Fruit fly (Drosophila melanogaster) whole organism, embryonic: Measurements from ENCODE around the gene CG13928.
A peak's percentile ranks its signal among the peaks of the same experiment; 100 is the strongest.

Experiments used
- B-H2 ChIP-seq: fragments of 200-800 bp; sonication (Bioruptor generic); optimal IDR thresholded peaks from 2 replicates; lab custom pipeline; 2018; ENCODE audit warnings: missing biosample characterization, mild to moderate bottlenecking, missing genetic modification characterization
- Bdp1 ChIP-seq: fragments of 200-800 bp; sonication (Bioruptor generic); optimal IDR thresholded peaks from 3 replicates; lab custom pipeline; 2016; ENCODE audit warnings: missing biosample characterization, missing genetic modification characterization
- CG13424 ChIP-seq: fragments of 200-800 bp; sonication (Bioruptor generic); optimal IDR thresholded peaks from 2 replicates; lab custom pipeline; 2019; ENCODE audit warnings: missing biosample characterization, mild to moderate bottlenecking, missing genetic modification characterization, moderate library complexity
- CG14441 ChIP-seq: fragments of 200-800 bp; sonication (Bioruptor generic); IDR thresholded peaks from 2 replicates; pipeline ENCODE4 v1.3.6; 2022; ENCODE audit warnings: missing biosample characterization, missing genetic modification characterization
- CG15269 ChIP-seq: fragments of 200-800 bp; sonication (Bioruptor generic); optimal IDR thresholded peaks from 2 replicates; lab custom pipeline; 2018; ENCODE audit warnings: missing biosample characterization, mild to moderate bottlenecking, missing genetic modification characterization, moderate library complexity
- CG1529 ChIP-seq: fragments of 200-800 bp; sonication (Bioruptor generic); optimal IDR thresholded peaks from 3 replicates; lab custom pipeline; 2018; ENCODE audit warnings: missing biosample characterization, missing genetic modification characterization
- CG16815 ChIP-seq: fragments of 200-800 bp; sonication (Bioruptor generic); optimal IDR thresholded peaks from 3 replicates; lab custom pipeline; 2017; ENCODE audit warnings: missing biosample characterization, mild to moderate bottlenecking, missing genetic modification characterization
- CG17186 ChIP-seq: fragments of 200-800 bp; sonication (Bioruptor generic); optimal IDR thresholded peaks from 3 replicates; lab custom pipeline; 2017; ENCODE audit warnings: missing biosample characterization, missing genetic modification reagents, missing genetic modification characterization
- CG17385 ChIP-seq: fragments of 200-800 bp; sonication (Bioruptor generic); optimal IDR thresholded peaks from 3 replicates; lab custom pipeline; 2018; ENCODE audit warnings: missing biosample characterization, mild to moderate bottlenecking, missing genetic modification characterization
- CG17568 ChIP-seq: fragments of 200-800 bp; sonication (Bioruptor generic); optimal IDR thresholded peaks from 2 replicates; lab custom pipeline; 2018; ENCODE audit warnings: missing biosample characterization, mild to moderate bottlenecking, missing genetic modification characterization, moderate library complexity
- CG17802 ChIP-seq: fragments of 200-800 bp; sonication (Bioruptor generic); optimal IDR thresholded peaks from 2 replicates; lab custom pipeline; 2018; ENCODE audit warnings: missing biosample characterization, mild to moderate bottlenecking, missing genetic modification characterization, moderate library complexity
- CG2712 ChIP-seq: fragments of 200-800 bp; optimal IDR thresholded peaks from 3 replicates; lab custom pipeline; 2019; ENCODE audit warnings: missing biosample characterization, mild to moderate bottlenecking, missing genetic modification characterization, moderate library complexity
- CG3065 ChIP-seq: fragments of 200-800 bp; sonication (Bioruptor generic); optimal IDR thresholded peaks from 2 replicates; lab custom pipeline; 2016; ENCODE audit warnings: missing biosample characterization, missing genetic modification characterization
- CG31365 ChIP-seq: fragments of 200-800 bp; sonication (Bioruptor generic); optimal IDR thresholded peaks from 2 replicates; lab custom pipeline; 2018; ENCODE audit warnings: missing biosample characterization, mild to moderate bottlenecking, missing genetic modification characterization
- CG3163 ChIP-seq: fragments of 200-800 bp; sonication (Bioruptor generic); optimal IDR thresholded peaks from 3 replicates; lab custom pipeline; 2016; ENCODE audit warnings: missing biosample characterization, missing genetic modification characterization
- CG4282 ChIP-seq: fragments of 200-800 bp; sonication (Bioruptor generic); optimal IDR thresholded peaks from 2 replicates; lab custom pipeline; 2016; ENCODE audit warnings: missing biosample characterization, missing genetic modification characterization
- CG43689 ChIP-seq: fragments of 200-800 bp; sonication (Bioruptor generic); IDR thresholded peaks from 2 replicates; pipeline ENCODE4 v1.3.6; 2022; ENCODE audit warnings: missing biosample characterization, missing genetic modification characterization
- CG6791 ChIP-seq: fragments of 200-800 bp; sonication (Bioruptor generic); IDR thresholded peaks from 3 replicates; pipeline ENCODE4 v1.3.6; 2022; ENCODE audit warnings: missing biosample characterization, missing genetic modification characterization; ENCODE audit not compliant: partially characterized antibody
- CG7839 ChIP-seq: fragments of 200-800 bp; sonication (Bioruptor generic); optimal IDR thresholded peaks from 3 replicates; lab custom pipeline; 2018; ENCODE audit warnings: missing biosample characterization, mild to moderate bottlenecking, missing genetic modification characterization, moderate library complexity
- CG8290 ChIP-seq, 3 experiments: fragments of 200-800 bp; sonication (Bioruptor generic); optimal IDR thresholded peaks; 2 replicates each; lab custom pipeline; 2016 to 2019; ENCODE audit warnings: missing biosample characterization in 3 of 3, missing genetic modification characterization in 3 of 3, mild to moderate bottlenecking in 2 of 3, moderate library complexity in 1 of 3
- CG8944 ChIP-seq: fragments of 200-800 bp; sonication (Bioruptor generic); optimal IDR thresholded peaks from 3 replicates; lab custom pipeline; 2016; ENCODE audit warnings: missing biosample characterization, missing genetic modification characterization
- CG9727 ChIP-seq: fragments of 200-800 bp; sonication (Bioruptor generic); optimal IDR thresholded peaks from 3 replicates; lab custom pipeline; 2017; ENCODE audit warnings: missing biosample characterization, mild to moderate bottlenecking, missing genetic modification characterization
- Doc2 ChIP-seq: fragments of 200-800 bp; sonication (Bioruptor generic); IDR thresholded peaks from 2 replicates; pipeline ENCODE4 v1.3.6; 2022; ENCODE audit warnings: missing biosample characterization, missing genetic modification characterization
- Hsf ChIP-seq: fragments of 200-800 bp; sonication (Bioruptor generic); optimal IDR thresholded peaks from 3 replicates; lab custom pipeline; 2016; ENCODE audit warnings: missing biosample characterization, missing genetic modification characterization
- Jarid2 ChIP-seq: fragments of 200-800 bp; sonication (Bioruptor generic); optimal IDR thresholded peaks from 3 replicates; lab custom pipeline; 2017; ENCODE audit warnings: mild to moderate bottlenecking, missing biosample characterization, missing genetic modification reagents, missing genetic modification characterization
- Mad ChIP-seq: fragments of 200-800 bp; sonication (Bioruptor generic); optimal IDR thresholded peaks from 2 replicates; lab custom pipeline; 2016; ENCODE audit warnings: missing biosample characterization, missing genetic modification characterization
- Meics ChIP-seq: fragments of 200-800 bp; sonication (Bioruptor generic); optimal IDR thresholded peaks from 2 replicates; lab custom pipeline; 2017; ENCODE audit warnings: missing biosample characterization, mild to moderate bottlenecking, missing genetic modification characterization
- Sin3A ChIP-seq: fragments of >200 bp; optimal IDR thresholded peaks from 2 replicates; lab custom pipeline; 2018
- Ssrp ChIP-seq: fragments of 200-800 bp; sonication (Bioruptor generic); optimal IDR thresholded peaks from 2 replicates; lab custom pipeline; 2018; ENCODE audit warnings: missing biosample characterization, mild to moderate bottlenecking, missing genetic modification characterization, moderate library complexity
- aop ChIP-seq: fragments of 200-800 bp; sonication (Bioruptor generic); IDR thresholded peaks from 2 replicates; pipeline ENCODE4 v1.3.6; 2022; ENCODE audit warnings: missing biosample characterization, missing genetic modification characterization
- ap ChIP-seq: fragments of 200-800 bp; sonication (Bioruptor generic); IDR thresholded peaks from 2 replicates; pipeline ENCODE4 v1.3.6; 2022; ENCODE audit warnings: missing biosample characterization, missing genetic modification characterization
- bigmax ChIP-seq: fragments of 200-800 bp; sonication (Bioruptor generic); optimal IDR thresholded peaks from 2 replicates; lab custom pipeline; 2018; ENCODE audit warnings: missing biosample characterization, mild to moderate bottlenecking, missing genetic modification characterization
- cad ChIP-seq: fragments of >200 bp; optimal IDR thresholded peaks from 2 replicates; lab custom pipeline; 2017; ENCODE audit warnings: missing biosample characterization, missing genetic modification characterization
- croc ChIP-seq: fragments of 200-800 bp; sonication (Bioruptor generic); conservative IDR thresholded peaks from 3 replicates; pipeline ENCODE4 v1.3.6; 2022; ENCODE audit warnings: missing biosample characterization, missing genetic modification characterization
- esg ChIP-seq: fragments of 200-800 bp; sonication (Bioruptor generic); conservative IDR thresholded peaks from 2 replicates; pipeline ENCODE4 v1.3.6; 2022; ENCODE audit warnings: missing biosample characterization, missing genetic modification characterization
- gce ChIP-seq: fragments of 200-800 bp; sonication (Bioruptor generic); IDR thresholded peaks from 3 replicates; pipeline ENCODE4 v1.3.6; 2022; ENCODE audit warnings: missing biosample characterization, missing genetic modification characterization
- ind ChIP-seq: fragments of 200-800 bp; sonication (Bioruptor generic); optimal IDR thresholded peaks from 3 replicates; lab custom pipeline; 2016; ENCODE audit warnings: missing biosample characterization, missing genetic modification characterization
- kay ChIP-seq: fragments of 200-800 bp; sonication (Bioruptor generic); optimal IDR thresholded peaks from 2 replicates; lab custom pipeline; 2016; ENCODE audit warnings: missing biosample characterization, missing genetic modification characterization
- knrl ChIP-seq: fragments of 200-800 bp; sonication (Bioruptor generic); IDR thresholded peaks from 3 replicates; pipeline ENCODE4 v1.3.6; 2022; ENCODE audit warnings: missing biosample characterization, missing genetic modification characterization; ENCODE audit not compliant: partially characterized antibody
- lola ChIP-seq, 3 experiments: fragments of >200 bp in 2 of 3; fragments of 200-800 bp in 1 of 3; sonication (Bioruptor generic) in 1 of 3; optimal IDR thresholded peaks; 2 replicates each; lab custom pipeline; 2017 to 2019; ENCODE audit warnings: missing biosample characterization in 3 of 3, missing genetic modification characterization in 3 of 3, mild to moderate bottlenecking in 1 of 3, moderate library complexity in 1 of 3
- odd ChIP-seq: fragments of 200-800 bp; sonication (Bioruptor generic); optimal IDR thresholded peaks from 2 replicates; lab custom pipeline; 2017; ENCODE audit warnings: missing biosample characterization, mild to moderate bottlenecking, missing genetic modification characterization
- pfk ChIP-seq: fragments of 200-800 bp; sonication (Bioruptor generic); optimal IDR thresholded peaks from 2 replicates; lab custom pipeline; 2018; ENCODE audit warnings: missing biosample characterization, mild to moderate bottlenecking, missing genetic modification characterization, moderate library complexity
- ro ChIP-seq: fragments of 200-800 bp; sonication (Bioruptor generic); IDR thresholded peaks from 2 replicates; pipeline ENCODE4 v1.3.6; 2022; ENCODE audit warnings: missing biosample characterization, missing genetic modification characterization
- sim ChIP-seq: fragments of 200-800 bp; sonication (Bioruptor generic); IDR thresholded peaks from 2 replicates; pipeline ENCODE4 v1.3.6; 2022; ENCODE audit warnings: missing biosample characterization, missing genetic modification characterization
- slbo ChIP-seq: fragments of 200-800 bp; sonication (Bioruptor generic); IDR thresholded peaks from 2 replicates; pipeline ENCODE4 v1.3.6; 2022; ENCODE audit warnings: missing biosample characterization, missing genetic modification characterization
- slou ChIP-seq: fragments of 200-800 bp; sonication (Bioruptor generic); optimal IDR thresholded peaks from 3 replicates; lab custom pipeline; 2016; ENCODE audit warnings: missing biosample characterization, missing genetic modification characterization
- so ChIP-seq: fragments of 200-800 bp; sonication (Bioruptor generic); IDR thresholded peaks from 3 replicates; pipeline ENCODE4 v1.3.6; 2022; ENCODE audit warnings: missing biosample characterization, missing genetic modification characterization
- toy ChIP-seq: fragments of 200-800 bp; sonication (Bioruptor generic); IDR thresholded peaks from 2 replicates; pipeline ENCODE4 v1.3.6; 2022; ENCODE audit warnings: missing biosample characterization, missing genetic modification characterization
- usp ChIP-seq: fragments of >200 bp; optimal IDR thresholded peaks from 2 replicates; lab custom pipeline; 2017; ENCODE audit warnings: missing biosample characterization, missing genetic modification characterization
- wek ChIP-seq: fragments of 200-800 bp; sonication (Bioruptor generic); optimal IDR thresholded peaks from 3 replicates; lab custom pipeline; 2018; ENCODE audit warnings: missing biosample characterization, mild to moderate bottlenecking, missing genetic modification characterization, moderate library complexity
- zf30C ChIP-seq: fragments of 200-800 bp; sonication (Bioruptor generic); optimal IDR thresholded peaks from 3 replicates; lab custom pipeline; 2018; ENCODE audit warnings: missing biosample characterization, mild to moderate bottlenecking, missing genetic modification characterization

The CG13928 gene

DNA sequence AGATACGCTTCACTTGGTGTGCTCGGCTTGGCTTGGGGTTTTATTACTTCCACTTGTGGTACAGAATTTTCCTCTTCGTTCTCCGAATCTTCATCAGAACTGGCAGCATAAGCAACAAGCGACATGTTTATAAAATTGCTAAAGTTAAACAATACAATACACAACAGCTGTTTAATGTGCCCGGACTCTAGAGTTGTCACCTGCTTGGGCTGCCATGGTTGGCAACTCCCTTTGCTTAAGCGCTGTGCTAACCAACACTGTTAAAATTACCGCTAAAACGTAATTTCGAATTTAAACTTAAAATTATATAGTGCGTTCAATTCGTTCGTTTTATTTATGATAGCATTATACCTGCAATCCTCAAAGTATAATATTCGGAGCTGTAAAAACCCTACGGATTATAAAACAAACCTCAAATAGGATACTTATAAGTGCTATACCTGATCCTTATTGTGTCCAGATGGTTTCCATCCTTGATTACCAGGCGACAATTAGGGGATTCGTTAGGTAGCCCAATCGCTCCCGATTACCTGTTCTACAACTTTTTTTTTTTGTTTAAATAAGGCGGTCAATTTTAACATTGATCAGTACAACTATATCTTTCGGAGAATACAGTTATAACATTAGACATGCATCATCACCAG lies 19.2 kb upstream of the CG13928 start, which contains the start of the genes CG17249 and Bro (continued):
- no peak for TF ChIP-seq CG7839 (tag; lab: Kevin White, UChicago)
- TF ChIP-seq Ssrp (tag; lab: Kevin White, UChicago), result no peak
- TF ChIP-seq ap (GFP tag; lab: Robert Waterston, UW), result no peak
- TF ChIP-seq CG17568 (GFP tag; lab: Kevin White, UChicago), result no peak
- TF ChIP-seq zf30C (GFP tag; lab: Kevin White, UChicago), result no peak
- TF ChIP-seq CG1529 (GFP tag; lab: Kevin White, UChicago), result no peak
- TF ChIP-seq CG3163, result peak; percentile 52
- no peak for TF ChIP-seq CG15269 (tag; lab: Kevin White, UChicago)
- TF ChIP-seq bigmax (GFP tag; lab: Kevin White, UChicago), result no peak
- TF ChIP-seq CG14441 (GFP tag; lab: Robert Waterston, UW), result no peak
- TF ChIP-seq Doc2 (GFP tag; lab: Robert Waterston, UW), result no peak
- no peak for TF ChIP-seq CG43689
- TF ChIP-seq slbo (GFP tag; lab: Robert Waterston, UW), result peak; percentile 75
- peak; percentile 63 for TF ChIP-seq CG4282 (GFP tag; lab: Kevin White, UChicago)
- no peak for TF ChIP-seq esg
- TF ChIP-seq CG13424 (tag; lab: Kevin White, UChicago), result no peak
- no peak for TF ChIP-seq CG9727 (GFP tag; lab: Kevin White, UChicago)
- TF ChIP-seq slou (GFP tag; lab: Kevin White, UChicago), result no peak
- TF ChIP-seq Meics (GFP tag; lab: Kevin White, UChicago), result peak; percentile 87
- no peak for TF ChIP-seq usp (GFP tag; lab: Kevin White, UChicago)
- TF ChIP-seq CG17802, result no peak
- TF ChIP-seq CG8944, result peak; percentile 9
- TF ChIP-seq sim (GFP tag; lab: Robert Waterston, UW), result no peak
- TF ChIP-seq B-H2, result peak; percentile 80
- no peak for TF ChIP-seq CG8290 (GFP tag; optimal IDR thresholded peaks at IDR 0.05; lab: Kevin White, UChicago)
- TF ChIP-seq CG8290 (tag; optimal IDR thresholded peaks at IDR 0.05; lab: Kevin White, UChicago), result peak in 1 of 2 experiments; percentile 84
- peak; percentile 49 for TF ChIP-seq CG17186
- TF ChIP-seq knrl (GFP tag; lab: Robert Waterston, UW), result no peak; the same call in 2 of the 3 replicates
- TF ChIP-seq odd (GFP tag; lab: Kevin White, UChicago), result no peak
- peak; percentile 48 for TF ChIP-seq Bdp1 (GFP tag; lab: Kevin White, UChicago)
- no peak for TF ChIP-seq croc (GFP tag; lab: Robert Waterston, UW)
- no peak for TF ChIP-seq gce (GFP tag; lab: Robert Waterston, UW)
- TF ChIP-seq wek, result no peak
- no peak for TF ChIP-seq ro (GFP tag; lab: Robert Waterston, UW)
- TF ChIP-seq Mad, result peak; percentile 38
- TF ChIP-seq lola (GFP tag; optimal IDR thresholded peaks at IDR 0.05; lab: Kevin White, UChicago), result no peak
- no peak for TF ChIP-seq CG31365
- no peak for TF ChIP-seq so (GFP tag; lab: Robert Waterston, UW)
- TF ChIP-seq Jarid2 (GFP tag; lab: Kevin White, UChicago), result no peak
- no peak for TF ChIP-seq CG16815 (GFP tag; lab: Kevin White, UChicago)
- TF ChIP-seq ind (GFP tag; lab: Kevin White, UChicago), result no peak
- TF ChIP-seq cad (GFP tag; lab: Kevin White, UChicago), result no peak
- TF ChIP-seq CG6791 (GFP tag; lab: Robert Waterston, UW), result no peak
- TF ChIP-seq toy (GFP tag; lab: Robert Waterston, UW), result no peak
- TF ChIP-seq CG17385 (GFP tag; lab: Kevin White, UChicago), result peak; percentile 38
- no peak for TF ChIP-seq aop
- TF ChIP-seq Hsf (GFP tag; lab: Kevin White, UChicago), result peak; percentile 45
- no peak for TF ChIP-seq CG3065
- TF ChIP-seq CG2712 (tag; lab: Kevin White, UChicago), result peak; percentile 24
- no peak for TF ChIP-seq kay (GFP tag; lab: Kevin White, UChicago)
- TF ChIP-seq Sin3A (lab: Kevin White, UChicago), result peak; percentile 50
- no peak for TF ChIP-seq pfk (GFP tag; lab: Kevin White, UChicago)
